Fruit fly (Drosophila melanogaster) whole organism, pupa: ENCODE measurements around the gene Sem1.

Experiments used
- CG10348 ChIP-seq: fragments of 200-800 bp; sonication (Bioruptor generic); IDR thresholded peaks from 2 replicates; pipeline ENCODE4 v1.3.6; 2022; ENCODE audit warnings: missing biosample characterization, missing genetic modification characterization
- CG12605 ChIP-seq: fragments of 200-800 bp; sonication (Bioruptor generic); IDR thresholded peaks from 2 replicates; pipeline ENCODE4 v1.3.6; 2022; ENCODE audit warnings: missing biosample characterization, missing genetic modification characterization
- CG13204 ChIP-seq: fragments of 200-800 bp; sonication (Bioruptor generic); optimal IDR thresholded peaks from 2 replicates; lab custom pipeline; 2018; ENCODE audit warnings: missing biosample characterization, mild to moderate bottlenecking, missing genetic modification characterization, moderate library complexity
- CG14655 ChIP-seq: fragments of 200-800 bp; sonication (Bioruptor generic); optimal IDR thresholded peaks from 3 replicates; lab custom pipeline; 2017; ENCODE audit warnings: mild to moderate bottlenecking, missing biosample characterization, missing genetic modification reagents, missing genetic modification characterization
- CG15710 ChIP-seq: fragments of 200-800 bp; sonication (Bioruptor generic); optimal IDR thresholded peaks from 2 replicates; lab custom pipeline; 2018; ENCODE audit warnings: missing biosample characterization, mild to moderate bottlenecking, missing genetic modification characterization, moderate library complexity
- CG17806 ChIP-seq: fragments of 200-800 bp; sonication (Bioruptor generic); optimal IDR thresholded peaks from 2 replicates; lab custom pipeline; 2018; ENCODE audit warnings: missing biosample characterization, mild to moderate bottlenecking, missing genetic modification characterization, moderate library complexity
- CG32121 ChIP-seq: fragments of 200-800 bp; sonication (Bioruptor generic); IDR thresholded peaks from 2 replicates; pipeline ENCODE4 v1.3.6; 2022; ENCODE audit warnings: missing biosample characterization, missing genetic modification characterization
- CG34367 ChIP-seq: fragments of 200-800 bp; sonication (Bioruptor generic); optimal IDR thresholded peaks from 2 replicates; lab custom pipeline; 2018; ENCODE audit warnings: missing biosample characterization, mild to moderate bottlenecking, missing genetic modification characterization
- CG4496 ChIP-seq: fragments of 200-800 bp; sonication (Bioruptor generic); IDR thresholded peaks from 3 replicates; pipeline ENCODE4 v1.3.6; 2022; ENCODE audit warnings: missing biosample characterization, missing genetic modification characterization
- CG8159 ChIP-seq: fragments of 200-800 bp; sonication (Bioruptor generic); optimal IDR thresholded peaks from 3 replicates; lab custom pipeline; 2018; ENCODE audit warnings: missing biosample characterization, mild to moderate bottlenecking, missing genetic modification characterization, moderate library complexity
- CG8301 ChIP-seq: fragments of 200-800 bp; sonication (Bioruptor generic); optimal IDR thresholded peaks from 2 replicates; lab custom pipeline; 2018; ENCODE audit warnings: missing biosample characterization, mild to moderate bottlenecking, missing genetic modification characterization
- CG9948 ChIP-seq: fragments of 200-800 bp; sonication (Bioruptor generic); optimal IDR thresholded peaks from 2 replicates; lab custom pipeline; 2018; ENCODE audit warnings: missing biosample characterization, mild to moderate bottlenecking, missing genetic modification characterization, moderate library complexity
- D1 ChIP-seq: fragments of 200-800 bp; sonication (Bioruptor generic); optimal IDR thresholded peaks from 2 replicates; lab custom pipeline; 2018; ENCODE audit warnings: missing biosample characterization, mild to moderate bottlenecking, missing genetic modification characterization, moderate library complexity
- EcR ChIP-seq: fragments of 200-800 bp; sonication (Bioruptor generic); optimal IDR thresholded peaks from 3 replicates; lab custom pipeline; 2019; ENCODE audit warnings: missing biosample characterization, missing genetic modification characterization, mild to moderate bottlenecking, moderate library complexity, missing genetic modification reagents
- Ets98B ChIP-seq: fragments of 200-800 bp; sonication (Bioruptor generic); IDR thresholded peaks from 2 replicates; pipeline ENCODE4 v1.3.6; 2022; ENCODE audit warnings: missing biosample characterization, missing genetic modification characterization
- Pif1A ChIP-seq: fragments of 200-800 bp; sonication (Bioruptor generic); optimal IDR thresholded peaks from 3 replicates; lab custom pipeline; 2016; ENCODE audit warnings: missing biosample characterization, missing genetic modification characterization
- Pif1B ChIP-seq: fragments of 200-800 bp; sonication (Bioruptor generic); optimal IDR thresholded peaks from 3 replicates; lab custom pipeline; 2016; ENCODE audit warnings: missing biosample characterization, missing genetic modification characterization
- Snoo ChIP-seq: fragments of 200-800 bp; sonication (Bioruptor generic); optimal IDR thresholded peaks from 3 replicates; lab custom pipeline; 2017; ENCODE audit warnings: missing biosample characterization, mild to moderate bottlenecking, missing genetic modification characterization, inconsistent platforms
- fd96Ca ChIP-seq: fragments of 200-800 bp; sonication (Bioruptor generic); IDR thresholded peaks from 3 replicates; pipeline ENCODE4 v1.3.6; 2022; ENCODE audit warnings: missing biosample characterization, missing genetic modification characterization
- gl ChIP-seq: fragments of 200-800 bp; sonication (Bioruptor generic); optimal IDR thresholded peaks from 2 replicates; lab custom pipeline; 2018; ENCODE audit warnings: missing biosample characterization, mild to moderate bottlenecking, missing genetic modification characterization
- rn ChIP-seq: fragments of 200-800 bp; sonication (Bioruptor generic); IDR thresholded peaks from 2 replicates; pipeline ENCODE4 v1.3.6; 2022; ENCODE audit warnings: missing biosample characterization, missing genetic modification characterization

Gene Sem1

dm6 chr2L:7047703-7048102, 16.1 kb upstream of the Sem1 start:
- TF ChIP-seq CG8301 (no peak), EcR (GFP tag; lab: Kevin White, UChicago) (no peak), gl (tag; lab: Kevin White, UChicago) (no peak), rn (no peak), fd96Ca (no peak), CG10348 (no peak), CG9948 (tag; lab: Kevin White, UChicago) (no peak), Snoo (tag; lab: Kevin White, UChicago) (no peak), Pif1A (GFP tag; lab: Kevin White, UChicago) (no peak), CG17806 (tag; lab: Kevin White, UChicago) (no peak), D1 (no peak), CG4496 (no peak), CG14655 (GFP tag; lab: Kevin White, UChicago) (no peak), CG13204 (no peak), Ets98B (GFP tag; lab: Robert Waterston, UW) (no peak), CG34367 (tag; lab: Kevin White, UChicago) (no peak), CG32121 (GFP tag; lab: Robert Waterston, UW) (no peak), CG15710 (tag; lab: Kevin White, UChicago) (no peak), CG12605 (no peak)

dm6 chr2L:7049009-7049647, 14.7 kb upstream of the Sem1 start:
- TF ChIP-seq EcR (GFP tag; lab: Kevin White, UChicago) (peak; percentile 79), D1 (peak; percentile 49), gl (tag; lab: Kevin White, UChicago) (peak; percentile 18), CG17806 (tag; lab: Kevin White, UChicago) (no peak), Ets98B (GFP tag; lab: Robert Waterston, UW) (peak; percentile 44; the same call in 1 of the 2 replicates), CG8159 (tag; lab: Kevin White, UChicago) (peak; percentile 11), Pif1A (GFP tag; lab: Kevin White, UChicago) (peak; percentile 22), CG12605 (peak; percentile 72), CG4496 (peak; percentile 46; the same call in 1 of the 3 replicates), fd96Ca (peak; percentile 50; the same call in 1 of the 3 replicates), CG34367 (tag; lab: Kevin White, UChicago) (no peak), CG10348 (no peak), CG32121 (GFP tag; lab: Robert Waterston, UW) (peak; percentile 22; the same call in 1 of the 2 replicates), Snoo (tag; lab: Kevin White, UChicago) (peak; percentile 4), Pif1B (peak; percentile 51)
- TF ChIP-seq, all 21 proteins: peak for 12

- TF ChIP-seq Pif1B: no peak
- peak; percentile 33; the same call in 1 of the 3 replicates for TF ChIP-seq CG4496
- TF ChIP-seq fd96Ca: 0 out of 3 replicates have a peak, but pooled peaks have one; percentile 40
- TF ChIP-seq CG32121 (GFP tag; lab: Robert Waterston, UW): peak; percentile 45; the same call in 1 of the 2 replicates
- no peak for TF ChIP-seq CG15710 (tag; lab: Kevin White, UChicago)
- TF ChIP-seq Ets98B (GFP tag; lab: Robert Waterston, UW): peak; percentile 39; the same call in 1 of the 2 replicates
- TF ChIP-seq CG12605: peak; percentile 44
- TF ChIP-seq rn: no peak
These were observed 14.0 kb upstream of the Sem1 start for dm6 chr2L:7049680-7050289.

- TF ChIP-seq CG12605 (no peak), gl (tag; lab: Kevin White, UChicago) (no peak), EcR (GFP tag; lab: Kevin White, UChicago) (peak; percentile 83), CG13204 (peak; percentile 70)
These were observed 13.1 kb upstream of the Sem1 start for dm6 chr2L:7050492-7051182.

- TF ChIP-seq EcR (GFP tag; lab: Kevin White, UChicago): peak; percentile 95
- no peak for TF ChIP-seq Snoo (tag; lab: Kevin White, UChicago)
- TF ChIP-seq CG13204: peak; percentile 53
These were observed 12.0 kb upstream of the Sem1 start for dm6 chr2L:7051740-7052139.

- TF ChIP-seq Pif1A (GFP tag; lab: Kevin White, UChicago) (no peak), CG32121 (GFP tag; lab: Robert Waterston, UW) (0 out of 2 replicates have a peak, but pooled peaks have one; percentile 24), CG9948 (tag; lab: Kevin White, UChicago) (no peak), CG15710 (tag; lab: Kevin White, UChicago) (no peak), Ets98B (GFP tag; lab: Robert Waterston, UW) (no peak), CG8159 (tag; lab: Kevin White, UChicago) (no peak), D1 (no peak), CG13204 (no peak), CG17806 (tag; lab: Kevin White, UChicago) (no peak), fd96Ca (no peak), rn (no peak), CG34367 (tag; lab: Kevin White, UChicago) (no peak), CG14655 (GFP tag; lab: Kevin White, UChicago) (no peak), CG4496 (peak; percentile 35; the same call in 1 of the 3 replicates), EcR (GFP tag; lab: Kevin White, UChicago) (no peak), Pif1B (no peak), CG8301 (no peak), CG12605 (peak; percentile 51), CG10348 (no peak), Snoo (tag; lab: Kevin White, UChicago) (no peak), gl (tag; lab: Kevin White, UChicago) (no peak)
These were observed 7.4 kb upstream of the Sem1 start, which contains the start of gene Mnn1 for dm6 chr2L:7056189-7056926. Mnn1 (plus strand) TSS chr2L:7056301.
